Worm (Caenorhabditis elegans): ENCODE measurements around the gene egg-2.

The egg-2 gene

DNA sequence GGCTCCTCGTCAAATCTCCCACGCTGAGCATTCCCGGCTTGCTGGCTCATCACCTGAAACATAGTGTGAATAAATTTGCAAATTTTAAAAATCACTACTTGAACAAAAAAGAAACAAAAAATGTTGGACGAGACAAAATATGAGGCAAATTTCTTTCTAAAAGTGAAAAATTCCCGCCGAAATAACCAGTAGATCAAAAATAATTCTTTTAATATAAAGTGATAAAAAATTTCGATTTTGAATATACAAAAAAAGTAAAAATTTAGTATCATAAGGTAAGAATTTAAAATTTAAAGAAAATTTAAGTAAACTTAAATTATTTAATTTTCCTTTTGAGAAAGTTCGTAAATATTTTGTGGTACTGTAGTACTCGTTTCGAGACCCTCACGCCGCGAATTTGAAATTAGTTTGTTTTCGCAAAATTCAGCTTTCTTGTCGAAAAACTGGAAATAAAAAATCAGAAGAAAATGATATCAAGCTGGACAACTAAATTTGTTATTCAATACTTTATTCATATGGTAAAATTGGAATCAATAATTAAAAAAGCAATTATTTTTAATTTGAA lies at the start of gene egg-2:
Gene egg-2 (minus strand): TSS at position 53 of the 565 bp plus-strand sequence.
- TF ChIP-seq nhr-28 (tag; optimal IDR thresholded peaks at IDR 0.05) (no peak), mdl-1 (tag; optimal IDR thresholded peaks at IDR 0.05) (no peak), elt-2 (tag; optimal IDR thresholded peaks at IDR 0.05) (no peak), ceh-9 (tag; optimal IDR thresholded peaks at IDR 0.05) (no peak), elt-3 (tag; optimal IDR thresholded peaks at IDR 0.05) (no peak), zag-1 (tag; optimal IDR thresholded peaks at IDR 0.05) (no peak), nhr-23 (tag; optimal IDR thresholded peaks at IDR 0.05) (no peak), snpc-4 (tag; optimal IDR thresholded peaks at IDR 0.05) (no peak)

DNA sequence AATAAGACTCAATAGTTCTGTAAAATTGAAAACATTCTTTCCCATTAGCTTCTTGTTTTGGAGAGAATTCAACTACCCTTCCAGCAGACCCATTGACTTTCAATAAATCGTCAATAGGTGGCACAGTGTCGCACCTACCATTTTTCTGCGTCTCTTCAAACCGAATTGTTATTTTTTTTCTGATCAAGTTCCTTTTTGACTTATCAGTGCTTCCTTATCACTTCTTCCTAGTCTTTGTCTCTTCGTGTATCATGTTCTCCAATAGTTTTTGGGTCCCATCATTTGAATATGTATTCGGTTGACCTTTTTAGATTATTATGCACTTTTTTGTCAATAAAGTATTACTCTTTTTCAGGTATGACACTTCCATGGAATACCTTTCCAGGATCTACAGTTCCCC lies 47.6 kb upstream of the egg-2 start, which contains the start of gene odd-1:
Gene odd-1 (plus strand): TSS at position 349 of the 400 bp plus-strand sequence.
- no peak for TF ChIP-seq egl-5 (tag; optimal IDR thresholded peaks at IDR 0.05)
- TF ChIP-seq ztf-4 (tag; optimal IDR thresholded peaks at IDR 0.05) = no peak
- TF ChIP-seq ceh-9 (tag; optimal IDR thresholded peaks at IDR 0.05) = no peak
- TF ChIP-seq nfya-1 (tag; optimal IDR thresholded peaks at IDR 0.05; ENCODE audit: insufficient read depth) = no peak
- TF ChIP-seq eor-1 (tag; optimal IDR thresholded peaks at IDR 0.05) = no peak
- peak; percentile 17 for TF ChIP-seq pha-4 (tag; optimal IDR thresholded peaks at IDR 0.05)
- no peak for TF ChIP-seq nhr-28 (tag; optimal IDR thresholded peaks at IDR 0.05)
- no peak for TF ChIP-seq elt-1 (tag; optimal IDR thresholded peaks at IDR 0.05)
- TF ChIP-seq nhr-25 (tag; optimal IDR thresholded peaks at IDR 0.05) = no peak
- TF ChIP-seq jun-1 (tag; optimal IDR thresholded peaks at IDR 0.05) = no peak
- no peak for TF ChIP-seq elt-3 (tag; optimal IDR thresholded peaks at IDR 0.05)
- TF ChIP-seq nhr-67 (tag; optimal IDR thresholded peaks at IDR 0.05) = no peak
- peak; percentile 77 for TF ChIP-seq elt-2 (tag; optimal IDR thresholded peaks at IDR 0.05)
- TF ChIP-seq pqm-1 (tag; optimal IDR thresholded peaks at IDR 0.05) = peak; percentile 59
- no peak for TF ChIP-seq ceh-28 (tag; optimal IDR thresholded peaks at IDR 0.05)
- TF ChIP-seq tbx-2 (tag; optimal IDR thresholded peaks at IDR 0.05) = no peak

DNA sequence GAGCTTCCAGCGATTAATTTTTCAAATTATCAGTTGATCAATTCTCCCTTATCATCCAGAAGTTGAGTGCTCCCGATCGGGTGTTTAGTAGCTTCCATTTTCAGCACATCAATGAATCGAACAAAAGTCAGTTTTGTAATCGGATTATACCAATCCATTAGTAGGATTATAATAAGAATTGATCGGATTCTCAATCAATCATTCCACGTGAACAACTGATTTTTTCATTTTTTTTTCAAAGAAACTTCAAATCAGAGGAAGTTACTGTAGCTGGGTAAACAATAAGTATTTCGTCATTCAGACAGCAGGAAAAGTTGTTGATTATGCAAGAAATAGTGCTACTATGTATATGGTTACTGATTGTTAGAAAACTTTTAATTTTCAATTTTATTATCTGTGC lies 46.5 kb upstream of the egg-2 start:
- TF ChIP-seq mml-1 (tag; optimal IDR thresholded peaks at IDR 0.05) = no peak
- no peak for TF ChIP-seq zag-1 (tag; optimal IDR thresholded peaks at IDR 0.05)
- no peak for TF ChIP-seq fkh-2 (tag; optimal IDR thresholded peaks at IDR 0.05)
- no peak for TF ChIP-seq fkh-10 (GFP tag; optimal IDR thresholded peaks at IDR 0.05)
- TF ChIP-seq egl-27 (tag; optimal IDR thresholded peaks at IDR 0.05) = no peak
- TF ChIP-seq nhr-77 (tag; optimal IDR thresholded peaks at IDR 0.05) = no peak
- TF ChIP-seq snpc-4 (tag; optimal IDR thresholded peaks at IDR 0.05) = no peak
- TF ChIP-seq ceh-82 (tag; optimal IDR thresholded peaks at IDR 0.05) = no peak
- peak; percentile 72 for TF ChIP-seq elt-2 (tag; optimal IDR thresholded peaks at IDR 0.05)
- TF ChIP-seq pqm-1 (tag; optimal IDR thresholded peaks at IDR 0.05) = peak; percentile 55
- TF ChIP-seq ceh-28 (tag; optimal IDR thresholded peaks at IDR 0.05) = no peak
- TF ChIP-seq unc-62 (GFP tag; optimal IDR thresholded peaks at IDR 0.05) = no peak

DNA sequence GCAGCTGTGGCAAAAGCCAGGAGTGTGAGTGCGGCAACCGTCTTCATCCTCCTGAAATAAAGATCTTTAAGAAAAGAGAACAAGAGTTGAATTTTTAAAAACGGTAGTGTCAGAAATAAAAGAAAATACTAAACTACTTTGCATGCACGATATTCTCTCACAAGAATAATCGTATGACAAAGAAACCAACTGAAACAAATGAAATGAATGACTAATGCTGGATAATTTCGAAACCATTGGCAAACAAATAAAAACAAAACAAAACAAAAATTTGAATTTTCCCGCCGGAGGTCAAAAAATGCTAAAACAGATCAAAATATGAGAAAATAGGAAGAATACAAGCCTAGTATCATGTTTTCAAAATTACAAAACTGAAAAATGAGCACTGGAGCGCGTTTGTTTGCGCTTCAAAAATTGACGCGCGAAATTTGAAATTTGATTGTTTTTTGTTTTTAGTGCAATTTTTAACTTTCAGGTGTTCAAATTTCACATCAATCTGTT lies 43.6 kb upstream of the egg-2 start, which contains the start of gene cpg-2:
Gene cpg-2 (minus strand): TSS at position 51 of the 501 bp plus-strand sequence.
- TF ChIP-seq egl-5 (tag; optimal IDR thresholded peaks at IDR 0.05) = no peak
- no peak for TF ChIP-seq nhr-12 (tag; optimal IDR thresholded peaks at IDR 0.05)
- TF ChIP-seq lin-15B (tag; optimal IDR thresholded peaks at IDR 0.05) = no peak
- no peak for TF ChIP-seq mdl-1 (tag; optimal IDR thresholded peaks at IDR 0.05)
- TF ChIP-seq zag-1 (tag; optimal IDR thresholded peaks at IDR 0.05) = no peak
- no peak for TF ChIP-seq fkh-10 (GFP tag; optimal IDR thresholded peaks at IDR 0.05)
- no peak for TF ChIP-seq fkh-2 (tag; optimal IDR thresholded peaks at IDR 0.05)
- TF ChIP-seq hmg-11 (tag; optimal IDR thresholded peaks at IDR 0.05) = no peak

DNA sequence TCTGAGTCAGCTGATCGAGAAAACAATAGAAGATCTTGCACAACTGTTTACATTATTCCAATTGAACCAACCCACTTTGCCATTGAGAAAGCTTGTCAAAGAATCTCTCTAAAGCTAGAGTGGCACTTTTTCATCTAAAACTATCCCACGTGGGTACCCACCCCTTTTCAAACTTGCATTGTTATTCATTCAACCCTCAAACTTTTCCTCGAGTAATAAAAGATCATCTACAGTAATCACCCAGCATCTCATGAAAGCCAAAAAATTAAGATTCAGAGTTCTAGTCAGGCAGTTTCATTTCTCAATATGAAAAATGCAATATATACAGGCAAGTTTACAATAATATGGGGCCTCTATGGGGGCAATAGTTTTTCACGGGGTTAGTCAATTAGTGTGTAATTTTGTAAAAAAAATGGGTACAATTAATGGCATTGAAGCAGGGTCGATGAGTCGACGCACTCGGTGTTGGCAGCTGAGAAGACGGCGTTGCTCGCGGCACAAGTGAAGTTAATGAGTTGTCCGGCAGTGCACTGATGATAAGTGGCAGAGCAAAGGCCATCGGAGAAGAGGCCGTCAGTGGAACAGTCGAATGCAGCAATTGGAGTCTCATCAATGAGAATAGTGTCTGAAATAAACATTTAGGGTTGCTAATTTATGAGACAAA lies 41.6 kb upstream of the egg-2 start:
- TF ChIP-seq fos-1 (tag; optimal IDR thresholded peaks at IDR 0.05) (no peak), egl-27 (tag; optimal IDR thresholded peaks at IDR 0.05) (no peak), elt-2 (tag; optimal IDR thresholded peaks at IDR 0.05) (no peak), nhr-43 (tag; optimal IDR thresholded peaks at IDR 0.05; ENCODE audit: poor library complexity, severe bottlenecking) (no peak), hmg-11 (tag; optimal IDR thresholded peaks at IDR 0.05) (no peak), nhr-237 (tag; optimal IDR thresholded peaks at IDR 0.05) (no peak), lin-39 (tag; optimal IDR thresholded peaks at IDR 0.05) (no peak), pha-4 (tag; optimal IDR thresholded peaks at IDR 0.05) (no peak), fkh-10 (GFP tag; optimal IDR thresholded peaks at IDR 0.05) (no peak), sea-2 (GFP tag; optimal IDR thresholded peaks at IDR 0.05) (no peak), R02D3.7 (tag; optimal IDR thresholded peaks at IDR 0.05) (no peak), egl-5 (tag; optimal IDR thresholded peaks at IDR 0.05) (no peak), unc-39 (tag; optimal IDR thresholded peaks at IDR 0.05) (no peak), nhr-28 (tag; optimal IDR thresholded peaks at IDR 0.05) (no peak), mml-1 (tag; optimal IDR thresholded peaks at IDR 0.05) (no peak), fkh-2 (tag; optimal IDR thresholded peaks at IDR 0.05) (no peak), lsy-12 (tag; optimal IDR thresholded peaks at IDR 0.05) (no peak), elt-3 (tag; optimal IDR thresholded peaks at IDR 0.05) (no peak), pqm-1 (tag; optimal IDR thresholded peaks at IDR 0.05) (no peak)
